Worm (Caenorhabditis elegans): ENCODE results near the gene emc-3.

emc-3 gene

ce11 chrIV:13353143-13353773 is 28.5 kb downstream of the emc-3 start, which contains the start of the genes rec-8 and mex-5 (continued):
- TF ChIP-seq ets-4 (GFP tag; optimal IDR thresholded peaks at IDR 0.05), result no peak
- TF ChIP-seq lin-54 (GFP tag; optimal IDR thresholded peaks at IDR 0.05), result peak; percentile 75

- TF ChIP-seq madf-10 (tag; optimal IDR thresholded peaks at IDR 0.05) (no peak), attf-6 (GFP tag; IDR thresholded peaks at IDR 0.05) (peak; percentile 72), madf-3 (GFP tag; IDR thresholded peaks at IDR 0.05) (0 out of 2 replicates have a peak, but pooled peaks have one; percentile 25), zfh-2 (GFP tag; conservative IDR thresholded peaks at IDR 0.05) (peak; percentile 80), chd-7 (tag; optimal IDR thresholded peaks at IDR 0.05) (peak; percentile 34), aptf-3 (GFP tag; IDR thresholded peaks at IDR 0.05) (0 out of 2 replicates have a peak, but pooled peaks have one; percentile 63), egrh-3 (GFP tag; IDR thresholded peaks at IDR 0.05) (peak; percentile 77; the same call in 1 of the 2 replicates), nhr-27 (tag; optimal IDR thresholded peaks at IDR 0.05) (no peak), cebp-1 (GFP tag; IDR thresholded peaks at IDR 0.05) (no peak), cebp-1 (tag; optimal IDR thresholded peaks at IDR 0.05) (peak; percentile 25), madf-6 (GFP tag; IDR thresholded peaks at IDR 0.05) (peak; percentile 42; the same call in 1 of the 2 replicates), ekl-4 (GFP tag; IDR thresholded peaks at IDR 0.05) (peak; percentile 47; the same call in 1 of the 2 replicates), cebp-2 (GFP tag; IDR thresholded peaks at IDR 0.05) (peak; percentile 93; the same call in 1 of the 2 replicates), ztf-6 (GFP tag; IDR thresholded peaks at IDR 0.05) (no peak), hlh-12 (tag; optimal IDR thresholded peaks at IDR 0.05) (no peak), Y53G8AR.9 (GFP tag; conservative IDR thresholded peaks at IDR 0.05) (0 out of 2 replicates have a peak, but pooled peaks have one; percentile 46), snpc-4 (GFP tag; optimal IDR thresholded peaks at IDR 0.05) (no peak), snpc-4 (tag; optimal IDR thresholded peaks at IDR 0.05) (peak in 1 of 4 experiments; percentile 18), Y95B8A.8 (GFP tag; IDR thresholded peaks at IDR 0.05) (no peak), F10E7.11 (tag; optimal IDR thresholded peaks at IDR 0.05) (peak; percentile 19), gei-17 (GFP tag; optimal IDR thresholded peaks at IDR 0.05) (no peak), pbrm-1 (GFP tag; IDR thresholded peaks at IDR 0.05) (peak; percentile 38; the same call in 1 of the 2 replicates), athp-1 (tag; optimal IDR thresholded peaks at IDR 0.05) (peak; percentile 72)
Observed at ce11 chrIV:13348592-13348991, 33.1 kb downstream of the emc-3 start, which contains the start of gene W02A2.12. W02A2.12 (minus strand) TSS chrIV:13348831.

- TF ChIP-seq nhr-80 (tag; optimal IDR thresholded peaks at IDR 0.05) (peak; percentile 59), mel-28 (tag; optimal IDR thresholded peaks at IDR 0.05; ENCODE audit: borderline replicate concordance) (no peak), nfyb-1 (GFP tag; IDR thresholded peaks at IDR 0.05) (peak; percentile 48; the same call in 1 of the 2 replicates)
Observed at ce11 chrIV:13347232-13347715, 34.4 kb downstream of the emc-3 start, which contains the start of gene W02A2.9. W02A2.9 (plus strand) TSS chrIV:13347665.

- peak; percentile 12 for TF ChIP-seq nhr-80 (tag; optimal IDR thresholded peaks at IDR 0.05)
- TF ChIP-seq lin-54 (GFP tag; optimal IDR thresholded peaks at IDR 0.05), result no peak
Observed at ce11 chrIV:13346078-13346477, 35.6 kb downstream of the emc-3 start.

- no peak for TF ChIP-seq madf-8 (GFP tag; conservative IDR thresholded peaks at IDR 0.05)
- TF ChIP-seq efl-1 (GFP tag; optimal IDR thresholded peaks at IDR 0.05), result no peak
- no peak for TF ChIP-seq nfyb-1 (GFP tag; IDR thresholded peaks at IDR 0.05)
- no peak for TF ChIP-seq chd-7 (tag; optimal IDR thresholded peaks at IDR 0.05)
- no peak for TF ChIP-seq aptf-2 (GFP tag; conservative IDR thresholded peaks at IDR 0.05)
- no peak for TF ChIP-seq Y67H2A.10 (GFP tag; conservative IDR thresholded peaks at IDR 0.05)
- no peak for TF ChIP-seq cebp-2 (GFP tag; IDR thresholded peaks at IDR 0.05)
- no peak for TF ChIP-seq let-607 (tag; optimal IDR thresholded peaks at IDR 0.05)
Observed at ce11 chrIV:13342555-13342954, 39.2 kb downstream of the emc-3 start, which contains the start of gene W02A2.5. W02A2.5 (plus strand) TSS chrIV:13342855.

Data from whole organism, young adult.